Fruit fly (Drosophila melanogaster) whole organism, adult: ENCODE results near the gene CG8281.
A peak's percentile ranks its signal among the peaks of the same experiment; 100 is the strongest.

Source experiments
- CG14711 ChIP-seq: fragments of 200-800 bp; sonication (Bioruptor generic); optimal IDR thresholded peaks from 2 replicates; lab custom pipeline; 2018; ENCODE audit warnings: missing biosample characterization, mild to moderate bottlenecking, missing genetic modification characterization, moderate library complexity
- CG1620 ChIP-seq: fragments of 200-800 bp; sonication (Bioruptor generic); optimal IDR thresholded peaks from 2 replicates; lab custom pipeline; 2016; ENCODE audit warnings: missing biosample characterization, missing genetic modification characterization
- CG7045 ChIP-seq: fragments of 200-800 bp; sonication (Bioruptor generic); optimal IDR thresholded peaks from 2 replicates; lab custom pipeline; 2017; ENCODE audit warnings: missing biosample characterization, mild to moderate bottlenecking, missing genetic modification characterization
- Clk ChIP-seq: fragments of 200-800 bp; sonication (Bioruptor generic); optimal IDR thresholded peaks from 2 replicates; lab custom pipeline; 2017; ENCODE audit warnings: missing biosample characterization, missing genetic modification characterization
- Crg-1 ChIP-seq: fragments of 200-800 bp; sonication (Bioruptor generic); optimal IDR thresholded peaks from 2 replicates; lab custom pipeline; 2016; ENCODE audit warnings: missing biosample characterization, missing genetic modification characterization
- Hr96 ChIP-seq: fragments of 200-800 bp; sonication (Bioruptor generic); optimal IDR thresholded peaks from 2 replicates; lab custom pipeline; 2016; ENCODE audit warnings: missing biosample characterization, missing genetic modification characterization
- Mnt ChIP-seq: fragments of 200-800 bp; sonication (Bioruptor generic); optimal IDR thresholded peaks from 2 replicates; lab custom pipeline; 2016; ENCODE audit warnings: missing biosample characterization, mild to moderate bottlenecking, missing genetic modification characterization
- cic ChIP-seq: fragments of 200-800 bp; sonication (Bioruptor generic); optimal IDR thresholded peaks from 2 replicates; lab custom pipeline; 2017; ENCODE audit warnings: missing biosample characterization, mild to moderate bottlenecking, missing genetic modification characterization, moderate library complexity
- cnc ChIP-seq, 2 experiments: fragments of >200 bp; optimal IDR thresholded peaks; 2 replicates each; lab custom pipeline; 2017
- kay ChIP-seq: fragments of 200-800 bp; sonication (Bioruptor generic); peaks from one replicate; lab custom pipeline; 2016; ENCODE audit warnings: missing biosample characterization, missing genetic modification characterization, borderline replicate concordance

DNA sequence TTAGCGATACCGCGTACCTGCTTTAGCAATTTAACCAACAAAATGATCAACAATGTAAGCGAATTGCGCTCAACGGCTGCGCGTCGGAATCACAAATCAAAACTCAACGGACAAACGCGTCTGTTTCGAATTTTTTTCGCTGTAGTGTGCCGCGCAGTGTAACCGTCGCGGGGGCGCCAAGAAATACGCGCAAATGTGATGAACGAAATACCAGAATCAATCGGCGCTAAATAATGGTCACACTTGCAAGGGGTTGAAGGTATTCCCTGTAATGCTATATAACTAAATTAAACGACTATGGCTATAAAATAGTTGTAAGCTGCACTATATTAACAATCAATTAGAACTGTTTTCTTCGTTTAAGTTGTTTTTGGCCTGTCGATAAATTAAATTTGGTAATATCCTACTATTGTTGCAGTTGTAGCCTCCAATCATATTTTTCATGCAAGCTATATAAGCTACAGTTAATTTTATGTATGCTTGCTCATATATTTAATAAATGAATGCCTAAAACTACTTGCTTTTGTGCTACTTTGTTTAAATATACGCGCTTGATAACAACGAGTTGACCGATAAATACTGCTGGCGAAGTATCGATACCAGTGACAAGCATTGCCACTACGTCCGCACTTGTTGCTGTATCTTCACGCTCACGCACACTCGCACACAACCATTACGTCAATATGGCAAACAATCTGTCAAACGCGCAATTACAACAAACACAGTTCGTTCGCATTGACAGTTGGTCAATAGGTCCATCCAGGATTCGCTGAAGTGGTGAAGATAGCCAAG is at the start of gene CG8281, which contains the start of gene pbl:
- no peak for TF ChIP-seq cic
- no peak for TF ChIP-seq kay (GFP tag; lab: Kevin White, UChicago)
- TF ChIP-seq Clk (GFP tag; lab: Kevin White, UChicago), result no peak
- TF ChIP-seq CG7045 (GFP tag; lab: Kevin White, UChicago), result peak; percentile 24
- TF ChIP-seq CG14711 (tag; lab: Kevin White, UChicago), result peak; percentile 3
- no peak for TF ChIP-seq Hr96 (GFP tag; lab: Kevin White, UChicago)
- peak; percentile 35 for TF ChIP-seq Crg-1 (GFP tag; lab: Kevin White, UChicago)
- peak; percentile 20 for TF ChIP-seq Mnt (GFP tag; lab: Kevin White, UChicago)
- no peak for TF ChIP-seq cnc (optimal IDR thresholded peaks at IDR 0.05; lab: Kevin White, UChicago)
- TF ChIP-seq CG1620 (GFP tag; lab: Kevin White, UChicago), result peak; percentile 19
